Fruit fly (Drosophila melanogaster) whole organism, pupa: ENCODE data around the gene beta-PheRS.

Experiments
- CG13204 ChIP-seq: fragments of 200-800 bp; sonication (Bioruptor generic); optimal IDR thresholded peaks from 2 replicates; lab custom pipeline; 2018; ENCODE audit warnings: missing biosample characterization, mild to moderate bottlenecking, missing genetic modification characterization, moderate library complexity
- CG15710 ChIP-seq: fragments of 200-800 bp; sonication (Bioruptor generic); optimal IDR thresholded peaks from 2 replicates; lab custom pipeline; 2018; ENCODE audit warnings: missing biosample characterization, mild to moderate bottlenecking, missing genetic modification characterization, moderate library complexity
- D1 ChIP-seq: fragments of 200-800 bp; sonication (Bioruptor generic); optimal IDR thresholded peaks from 2 replicates; lab custom pipeline; 2018; ENCODE audit warnings: missing biosample characterization, mild to moderate bottlenecking, missing genetic modification characterization, moderate library complexity
- EcR ChIP-seq: fragments of 200-800 bp; sonication (Bioruptor generic); optimal IDR thresholded peaks from 3 replicates; lab custom pipeline; 2019; ENCODE audit warnings: missing biosample characterization, missing genetic modification characterization, mild to moderate bottlenecking, moderate library complexity, missing genetic modification reagents
- Pif1A ChIP-seq: fragments of 200-800 bp; sonication (Bioruptor generic); optimal IDR thresholded peaks from 3 replicates; lab custom pipeline; 2016; ENCODE audit warnings: missing biosample characterization, missing genetic modification characterization
- fd96Ca ChIP-seq: fragments of 200-800 bp; sonication (Bioruptor generic); IDR thresholded peaks from 3 replicates; pipeline ENCODE4 v1.3.6; 2022; ENCODE audit warnings: missing biosample characterization, missing genetic modification characterization

- TF ChIP-seq Pif1A (GFP tag; lab: Kevin White, UChicago) (no peak), D1 (tag; lab: Kevin White, UChicago) (no peak), fd96Ca (GFP tag; lab: Robert Waterston, UW) (no peak), EcR (GFP tag; lab: Kevin White, UChicago) (no peak), CG13204 (no peak), CG15710 (peak; percentile 42)
These were observed 30.9 kb downstream of the beta-PheRS start, which contains the start of gene twin for dm6 chr3R:24221334-24222302.
